Worm (Caenorhabditis elegans): ENCODE measurements around the gene B0495.5.

Gene B0495.5

DNA sequence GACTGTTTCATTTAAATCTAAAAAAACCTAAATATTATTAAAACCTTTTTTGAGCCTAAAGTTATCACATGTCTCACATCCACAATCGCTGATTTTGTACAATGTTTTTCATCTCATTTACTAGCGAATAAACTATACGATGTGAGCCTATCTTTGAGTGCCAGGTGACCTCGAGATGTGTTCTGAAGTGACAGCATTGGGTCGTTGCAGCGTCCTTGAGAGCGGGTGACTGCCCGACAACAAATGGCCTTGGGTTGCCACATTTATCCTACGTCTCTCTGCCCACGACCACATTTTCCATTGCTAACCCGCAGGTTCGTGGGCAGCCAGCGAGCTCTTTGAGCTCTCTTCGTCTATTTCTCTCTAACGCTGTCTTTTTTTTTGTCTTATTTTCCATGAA lies 31.3 kb downstream of the B0495.5 start, which contains the start of gene lir-2:
TSS of gene lir-2 (plus strand) at position 301 of the 400 bp plus-strand sequence.
- TF ChIP-seq cnd-1 (tag; optimal IDR thresholded peaks at IDR 0.05) (no peak), nhr-12 (tag; optimal IDR thresholded peaks at IDR 0.05) (no peak), unc-39 (tag; optimal IDR thresholded peaks at IDR 0.05) (no peak), M03D4.4 (tag; optimal IDR thresholded peaks at IDR 0.05) (no peak), ham-2 (GFP tag; optimal IDR thresholded peaks at IDR 0.05) (no peak), tbx-8 (GFP tag; optimal IDR thresholded peaks at IDR 0.05) (no peak), zip-8 (tag; optimal IDR thresholded peaks at IDR 0.05) (no peak), ces-1 (GFP tag; optimal IDR thresholded peaks at IDR 0.05) (no peak), lin-32 (GFP tag; optimal IDR thresholded peaks at IDR 0.05) (no peak)

DNA sequence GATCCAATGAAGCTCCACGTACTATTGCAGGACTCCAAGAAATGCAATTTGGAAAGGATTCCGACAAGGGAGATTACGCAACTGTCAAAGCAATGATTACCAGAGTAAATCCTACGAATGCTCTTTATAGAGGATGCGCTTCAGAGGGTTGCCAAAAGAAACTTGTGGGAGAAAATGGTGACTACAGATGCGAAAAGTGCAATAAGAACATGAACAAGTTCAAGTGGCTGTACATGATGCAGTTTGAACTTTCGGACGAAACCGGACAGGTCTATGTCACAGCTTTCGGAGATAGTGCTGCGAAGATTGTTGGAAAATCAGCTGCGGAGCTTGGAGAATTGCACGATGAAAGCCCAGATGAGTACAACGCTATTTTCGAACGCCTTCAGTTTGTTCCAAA lies 32.0 kb downstream of the B0495.5 start:
- TF ChIP-seq nhr-12 (tag; optimal IDR thresholded peaks at IDR 0.05), result no peak
- TF ChIP-seq unc-120 (tag; optimal IDR thresholded peaks at IDR 0.05; ENCODE audit: poor library complexity, severe bottlenecking), result no peak
- no peak for TF ChIP-seq elt-3 (tag; optimal IDR thresholded peaks at IDR 0.05)
- no peak for TF ChIP-seq bed-3 (GFP tag; optimal IDR thresholded peaks at IDR 0.05)
- TF ChIP-seq nhr-2 (tag; optimal IDR thresholded peaks at IDR 0.05), result no peak
- TF ChIP-seq ceh-39 (tag; optimal IDR thresholded peaks at IDR 0.05), result no peak
- TF ChIP-seq mep-1 (tag; optimal IDR thresholded peaks at IDR 0.05), result no peak
- TF ChIP-seq cnd-1 (tag; optimal IDR thresholded peaks at IDR 0.05), result no peak
- no peak for TF ChIP-seq zip-8 (tag; optimal IDR thresholded peaks at IDR 0.05)
- no peak for TF ChIP-seq ceh-83 (GFP tag; optimal IDR thresholded peaks at IDR 0.05)
- no peak for TF ChIP-seq unc-62 (GFP tag; optimal IDR thresholded peaks at IDR 0.05)
- TF ChIP-seq snpc-4 (tag; optimal IDR thresholded peaks at IDR 0.05), result no peak
- no peak for TF ChIP-seq nhr-237 (tag; optimal IDR thresholded peaks at IDR 0.05)
- TF ChIP-seq hlh-1 (tag; optimal IDR thresholded peaks at IDR 0.05), result no peak
- TF ChIP-seq drap-1 (GFP tag; optimal IDR thresholded peaks at IDR 0.05), result no peak
- no peak for TF ChIP-seq nhr-76 (tag; optimal IDR thresholded peaks at IDR 0.05)

DNA sequence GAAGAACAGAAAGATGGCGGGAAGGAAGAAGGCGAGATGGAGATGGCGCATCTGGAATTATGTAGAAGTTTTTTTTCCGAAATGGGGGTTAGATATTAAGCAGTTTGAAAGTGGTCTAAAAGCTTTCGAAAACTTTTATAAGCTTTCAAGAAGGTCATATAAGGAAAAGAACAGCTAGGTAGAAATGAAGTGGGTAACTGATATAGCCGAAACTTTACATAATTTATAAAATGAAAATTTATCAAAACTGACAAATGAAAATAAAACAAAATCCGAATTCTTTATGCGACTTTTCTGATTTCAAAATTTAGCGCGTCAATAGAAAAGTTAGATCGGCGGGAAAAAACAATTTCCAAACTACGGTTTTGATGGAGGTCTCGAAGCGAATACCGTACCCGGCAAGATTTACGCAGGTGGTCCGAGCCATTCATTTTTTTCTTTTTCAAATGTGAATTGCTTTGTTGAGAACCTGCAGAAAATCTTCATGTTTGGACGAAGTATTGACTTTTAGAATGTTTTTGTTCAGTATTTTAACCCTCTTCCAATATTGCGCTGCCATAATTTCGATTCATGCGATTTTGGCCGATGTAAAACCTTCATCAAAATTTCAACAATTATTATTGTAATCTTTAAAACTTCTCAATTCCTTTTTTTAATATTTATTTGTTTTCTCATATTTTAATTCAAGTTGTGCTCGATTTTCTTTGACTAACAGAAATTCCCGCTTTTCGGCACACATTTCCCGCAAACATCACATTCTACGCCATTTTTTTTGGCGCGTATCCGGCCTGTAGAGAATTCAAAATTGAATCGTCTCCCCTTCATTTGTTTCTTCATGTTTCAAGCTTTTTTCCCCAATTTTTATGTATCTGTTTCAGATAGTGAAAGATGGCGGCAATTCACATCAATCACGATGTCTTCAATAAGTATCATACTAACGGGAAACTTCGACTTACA lies 34.3 kb downstream of the B0495.5 start, which contains the start of the genes F18A1.7 and rpa-1:
TSS of gene F18A1.7 (minus strand) at position 51 of the 957 bp plus-strand sequence.
TSS of gene rpa-1 (plus strand) at position 879 of the 957 bp plus-strand sequence.
- TF ChIP-seq sptf-1 (tag; optimal IDR thresholded peaks at IDR 0.05) (no peak), nhr-237 (tag; optimal IDR thresholded peaks at IDR 0.05) (peak; percentile 6), nhr-76 (tag; optimal IDR thresholded peaks at IDR 0.05) (no peak), mep-1 (tag; optimal IDR thresholded peaks at IDR 0.05) (peak; percentile 43)

DNA sequence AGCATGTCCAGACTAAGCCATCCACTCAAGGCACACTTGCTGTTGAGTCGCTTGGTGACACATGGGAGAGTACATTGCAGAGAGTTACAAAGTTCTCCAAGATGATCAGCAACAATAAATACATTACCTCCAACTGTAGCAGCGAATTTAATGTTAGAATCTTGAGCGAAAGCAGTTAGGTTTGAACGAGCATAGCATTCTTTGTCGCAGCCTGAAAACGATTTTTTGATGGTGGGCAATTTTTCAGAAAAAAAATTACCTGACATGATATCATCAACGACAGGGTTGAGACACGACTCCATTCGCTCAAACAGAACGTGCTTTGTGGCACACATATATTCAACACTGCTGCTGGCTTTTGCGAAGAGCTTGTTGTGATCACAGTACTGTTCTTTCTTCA lies 35.3 kb downstream of the B0495.5 start:
- no peak for TF ChIP-seq bed-3 (GFP tag; optimal IDR thresholded peaks at IDR 0.05)
- no peak for TF ChIP-seq drap-1 (GFP tag; optimal IDR thresholded peaks at IDR 0.05)
- TF ChIP-seq snpc-4 (tag; optimal IDR thresholded peaks at IDR 0.05), result no peak
- no peak for TF ChIP-seq ceh-39 (tag; optimal IDR thresholded peaks at IDR 0.05)
- TF ChIP-seq nhr-2 (tag; optimal IDR thresholded peaks at IDR 0.05), result no peak
- TF ChIP-seq unc-39 (tag; optimal IDR thresholded peaks at IDR 0.05), result no peak
- TF ChIP-seq nhr-12 (tag; optimal IDR thresholded peaks at IDR 0.05), result no peak
- TF ChIP-seq mep-1 (tag; optimal IDR thresholded peaks at IDR 0.05), result no peak
- no peak for TF ChIP-seq elt-3 (tag; optimal IDR thresholded peaks at IDR 0.05)
- no peak for TF ChIP-seq blmp-1 (tag; optimal IDR thresholded peaks at IDR 0.05)
- no peak for TF ChIP-seq ham-2 (GFP tag; optimal IDR thresholded peaks at IDR 0.05)
- no peak for TF ChIP-seq ztf-11 (tag; optimal IDR thresholded peaks at IDR 0.05)
- TF ChIP-seq ceh-43 (GFP tag; optimal IDR thresholded peaks at IDR 0.05), result no peak
- TF ChIP-seq lsy-2 (tag; optimal IDR thresholded peaks at IDR 0.05), result no peak

DNA sequence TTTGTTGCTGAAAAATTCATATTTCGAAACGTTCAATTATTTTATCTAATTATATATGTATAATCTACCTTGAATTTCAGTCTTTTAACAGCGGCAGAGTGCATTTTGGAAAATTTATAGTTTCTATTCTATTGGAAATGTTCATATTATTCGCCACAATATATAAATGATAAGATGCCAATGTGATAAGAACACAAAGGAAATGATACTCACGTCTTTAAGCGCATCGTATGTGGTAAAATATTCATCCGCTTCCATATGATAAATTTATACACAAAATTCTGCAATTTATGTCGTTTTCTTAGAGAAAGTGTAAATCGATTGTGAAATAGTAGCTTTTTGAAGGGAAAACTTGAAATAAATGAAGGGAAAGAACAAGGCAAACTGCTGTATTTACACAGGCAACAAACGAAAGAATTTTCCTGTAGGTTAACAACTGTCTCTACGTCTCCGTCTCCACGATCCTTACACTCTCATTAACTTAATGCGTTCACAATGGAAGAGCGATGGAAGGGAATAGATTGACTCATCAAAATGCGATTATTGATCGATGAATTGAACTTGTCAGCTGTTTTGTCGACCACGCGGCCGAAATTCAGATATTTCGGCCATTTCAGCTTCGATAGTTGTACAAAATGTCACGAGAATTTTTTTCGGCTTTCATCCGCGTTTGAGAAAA lies 36.2 kb downstream of the B0495.5 start, which contains the start of gene alfa-1:
TSS of gene alfa-1 (minus strand) at position 515 of the 679 bp plus-strand sequence.
- TF ChIP-seq unc-62 (GFP tag; optimal IDR thresholded peaks at IDR 0.05) (peak; percentile 3), unc-39 (tag; optimal IDR thresholded peaks at IDR 0.05) (no peak), lin-32 (GFP tag; optimal IDR thresholded peaks at IDR 0.05) (no peak), sptf-1 (tag; optimal IDR thresholded peaks at IDR 0.05) (no peak), hlh-1 (tag; optimal IDR thresholded peaks at IDR 0.05) (peak; percentile 69), pha-4 (tag; optimal IDR thresholded peaks at IDR 0.05) (no peak), lsy-2 (tag; optimal IDR thresholded peaks at IDR 0.05) (peak; percentile 6), nhr-2 (tag; optimal IDR thresholded peaks at IDR 0.05) (no peak), bed-3 (GFP tag; optimal IDR thresholded peaks at IDR 0.05) (no peak)

Measured in whole organism, mixed stage, embryonic.